Worm (Caenorhabditis elegans): ENCODE results near the gene citk-1.

citk-1 gene

DNA sequence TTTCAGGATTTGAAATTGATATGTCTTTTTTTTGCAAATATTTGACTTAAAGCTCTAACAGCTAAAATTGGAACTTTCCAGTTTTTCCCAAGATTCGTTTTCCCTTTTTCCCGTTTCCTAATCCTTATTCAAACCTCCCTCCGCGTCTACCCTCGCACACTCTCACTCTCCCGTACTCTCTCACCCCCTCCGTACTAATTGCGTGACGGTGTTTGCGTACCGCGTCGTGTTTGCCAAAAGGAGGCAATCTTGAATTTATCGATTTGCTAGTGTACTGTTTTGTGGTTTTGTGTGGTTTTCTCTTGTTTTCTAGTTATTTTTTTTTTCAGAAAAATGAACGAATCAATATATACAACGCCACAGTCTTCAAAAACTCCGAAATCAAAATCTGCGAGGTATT is at the start of gene citk-1:
citk-1 (plus strand) TSS at position 323 of the 400 bp plus-strand sequence.
- TF ChIP-seq nhr-11 (tag; optimal IDR thresholded peaks at IDR 0.05) (no peak), elt-1 (tag; optimal IDR thresholded peaks at IDR 0.05) (no peak), nhr-77 (tag; optimal IDR thresholded peaks at IDR 0.05) (peak; percentile 9), skn-1 (tag; optimal IDR thresholded peaks at IDR 0.05) (peak; percentile 7), eor-1 (tag; optimal IDR thresholded peaks at IDR 0.05) (no peak), nfya-1 (tag; optimal IDR thresholded peaks at IDR 0.05; ENCODE audit: insufficient read depth) (no peak), pqm-1 (tag; optimal IDR thresholded peaks at IDR 0.05) (peak; percentile 16), fkh-10 (GFP tag; optimal IDR thresholded peaks at IDR 0.05) (no peak), nhr-23 (tag; optimal IDR thresholded peaks at IDR 0.05) (peak; percentile 69), ZK546.5 (tag; optimal IDR thresholded peaks at IDR 0.05) (no peak), nhr-237 (tag; optimal IDR thresholded peaks at IDR 0.05) (no peak), fos-1 (tag; optimal IDR thresholded peaks at IDR 0.05) (no peak), mdl-1 (tag; optimal IDR thresholded peaks at IDR 0.05) (no peak), nhr-76 (tag; optimal IDR thresholded peaks at IDR 0.05) (no peak), lin-39 (tag; optimal IDR thresholded peaks at IDR 0.05) (peak; percentile 90), elt-3 (tag; optimal IDR thresholded peaks at IDR 0.05) (no peak), ceh-16 (tag; optimal IDR thresholded peaks at IDR 0.05) (no peak), nhr-43 (tag; optimal IDR thresholded peaks at IDR 0.05; ENCODE audit: poor library complexity, severe bottlenecking) (no peak), R02D3.7 (tag; optimal IDR thresholded peaks at IDR 0.05) (no peak), nhr-28 (tag; optimal IDR thresholded peaks at IDR 0.05) (no peak), zag-1 (tag; optimal IDR thresholded peaks at IDR 0.05) (no peak), egl-27 (tag; optimal IDR thresholded peaks at IDR 0.05) (no peak), ztf-4 (tag; optimal IDR thresholded peaks at IDR 0.05) (no peak), aly-2 (tag; optimal IDR thresholded peaks at IDR 0.05) (no peak), pha-4 (tag; optimal IDR thresholded peaks at IDR 0.05) (no peak), lin-15B (tag; optimal IDR thresholded peaks at IDR 0.05) (peak; percentile 74), ceh-82 (tag; optimal IDR thresholded peaks at IDR 0.05) (no peak), ceh-28 (tag; optimal IDR thresholded peaks at IDR 0.05) (no peak), hmg-11 (tag; optimal IDR thresholded peaks at IDR 0.05) (no peak), fkh-2 (tag; optimal IDR thresholded peaks at IDR 0.05) (no peak), sea-2 (GFP tag; optimal IDR thresholded peaks at IDR 0.05) (no peak), nhr-25 (tag; optimal IDR thresholded peaks at IDR 0.05) (peak; percentile 59), daf-12 (tag; optimal IDR thresholded peaks at IDR 0.05) (no peak), unc-39 (tag; optimal IDR thresholded peaks at IDR 0.05) (no peak), nhr-67 (tag; optimal IDR thresholded peaks at IDR 0.05) (no peak), unc-62 (GFP tag; optimal IDR thresholded peaks at IDR 0.05) (no peak), ama-1 (optimal IDR thresholded peaks at IDR 0.05) (no peak), elt-2 (tag; optimal IDR thresholded peaks at IDR 0.05) (peak; percentile 34)

DNA sequence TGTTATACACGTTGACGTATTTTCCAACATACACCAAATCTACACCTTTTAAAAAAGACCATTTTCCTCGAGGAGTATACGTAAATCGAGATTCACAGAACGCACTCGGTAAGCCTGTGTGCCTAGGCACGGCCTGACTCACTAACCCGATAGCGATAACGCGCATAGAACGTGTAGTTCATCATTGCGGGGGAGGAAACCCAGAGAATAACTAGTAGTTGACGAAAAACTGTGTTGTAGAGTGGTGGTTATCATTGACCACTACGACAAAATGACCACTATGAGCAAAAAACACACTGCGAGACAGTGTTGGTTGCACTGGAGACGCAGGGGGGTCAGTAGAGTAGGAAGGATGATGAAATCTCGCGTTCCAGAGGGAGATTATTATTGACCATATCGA is 48.9 kb upstream of the citk-1 start:
- TF ChIP-seq pha-4 (tag; optimal IDR thresholded peaks at IDR 0.05) (peak; percentile 3), ztf-4 (tag; optimal IDR thresholded peaks at IDR 0.05) (no peak), elt-2 (tag; optimal IDR thresholded peaks at IDR 0.05) (peak; percentile 51), pqm-1 (tag; optimal IDR thresholded peaks at IDR 0.05) (peak; percentile 79), lin-39 (tag; optimal IDR thresholded peaks at IDR 0.05) (no peak)

DNA sequence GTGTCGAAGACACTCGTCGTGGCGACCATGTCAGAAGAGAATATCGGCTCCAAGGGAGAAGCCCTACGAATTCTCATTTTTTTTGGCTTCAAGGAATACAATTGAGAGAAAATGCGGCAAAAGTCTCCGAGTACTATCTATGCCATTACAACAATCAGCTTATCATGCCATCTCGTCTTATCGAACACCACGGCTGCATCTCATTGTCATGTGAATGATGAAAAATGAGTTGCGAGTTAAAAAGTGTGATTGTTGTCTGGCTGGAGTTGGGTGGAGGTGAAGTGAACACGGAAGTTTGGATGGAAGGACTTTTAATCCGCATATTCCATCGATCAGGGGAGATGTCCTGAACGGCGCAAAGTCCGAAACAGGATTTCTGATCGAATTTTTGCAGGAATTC is 47.8 kb upstream of the citk-1 start:
- peak; percentile 86 for TF ChIP-seq elt-2 (tag; optimal IDR thresholded peaks at IDR 0.05)
- TF ChIP-seq nhr-12 (tag; optimal IDR thresholded peaks at IDR 0.05), result no peak
- TF ChIP-seq R02D3.7 (tag; optimal IDR thresholded peaks at IDR 0.05), result no peak
- TF ChIP-seq pqm-1 (tag; optimal IDR thresholded peaks at IDR 0.05), result peak; percentile 80
- TF ChIP-seq fkh-2 (tag; optimal IDR thresholded peaks at IDR 0.05), result no peak

DNA sequence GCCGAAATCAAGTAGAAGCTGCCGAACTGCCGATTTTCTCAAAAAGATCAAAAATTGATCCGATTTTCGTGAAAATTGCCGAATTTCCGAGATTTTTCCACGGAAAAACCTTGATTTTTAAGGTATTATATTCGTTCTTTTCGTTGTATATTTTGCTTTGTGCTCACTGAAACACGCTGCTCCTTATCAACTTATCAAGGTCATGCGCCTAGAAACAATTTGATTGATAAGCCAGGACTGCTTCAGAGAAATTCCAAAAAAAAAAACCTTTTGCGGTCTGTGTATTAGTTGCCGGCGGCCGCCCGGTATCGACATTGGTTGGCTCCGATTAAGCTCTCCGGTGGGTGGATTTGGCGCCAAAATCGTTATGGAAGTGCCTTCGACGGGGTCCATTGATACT is 46.3 kb upstream of the citk-1 start:
- no peak for TF ChIP-seq ztf-11 (tag; optimal IDR thresholded peaks at IDR 0.05)
- TF ChIP-seq elt-1 (tag; optimal IDR thresholded peaks at IDR 0.05), result no peak
- peak; percentile 72 for TF ChIP-seq pqm-1 (tag; optimal IDR thresholded peaks at IDR 0.05)
- no peak for TF ChIP-seq fos-1 (tag; optimal IDR thresholded peaks at IDR 0.05)
- no peak for TF ChIP-seq nhr-11 (tag; optimal IDR thresholded peaks at IDR 0.05)
- TF ChIP-seq elt-2 (tag; optimal IDR thresholded peaks at IDR 0.05), result peak; percentile 79
- TF ChIP-seq ztf-4 (tag; optimal IDR thresholded peaks at IDR 0.05), result no peak
- no peak for TF ChIP-seq nhr-25 (tag; optimal IDR thresholded peaks at IDR 0.05)
- no peak for TF ChIP-seq nfya-1 (tag; optimal IDR thresholded peaks at IDR 0.05; ENCODE audit: insufficient read depth)
- TF ChIP-seq ceh-82 (tag; optimal IDR thresholded peaks at IDR 0.05), result no peak
- TF ChIP-seq ceh-28 (tag; optimal IDR thresholded peaks at IDR 0.05), result no peak
- no peak for TF ChIP-seq pha-4 (tag; optimal IDR thresholded peaks at IDR 0.05)
- no peak for TF ChIP-seq nhr-67 (tag; optimal IDR thresholded peaks at IDR 0.05)
- no peak for TF ChIP-seq unc-62 (GFP tag; optimal IDR thresholded peaks at IDR 0.05)
- TF ChIP-seq ceh-9 (tag; optimal IDR thresholded peaks at IDR 0.05), result no peak
- TF ChIP-seq lin-39 (tag; optimal IDR thresholded peaks at IDR 0.05), result no peak
